Worm (Caenorhabditis elegans): ENCODE measurements around the gene Y42G9A.1.

- TF ChIP-seq mep-1 (tag; optimal IDR thresholded peaks at IDR 0.05) (no peak), T26A8.4 (GFP tag; IDR thresholded peaks at IDR 0.05) (no peak), ceh-82 (tag; optimal IDR thresholded peaks at IDR 0.05) (no peak), lin-29 (GFP tag; IDR thresholded peaks at IDR 0.05) (no peak), snpc-4 (tag; optimal IDR thresholded peaks at IDR 0.05) (no peak), fkh-10 (GFP tag; optimal IDR thresholded peaks at IDR 0.05) (no peak), Y75B8A.6 (GFP tag; IDR thresholded peaks at IDR 0.05) (no peak), lin-13 (GFP tag; optimal IDR thresholded peaks at IDR 0.05) (no peak), tra-1 (GFP tag; IDR thresholded peaks at IDR 0.05) (no peak), unc-39 (tag; optimal IDR thresholded peaks at IDR 0.05) (no peak), R02D3.7 (tag; optimal IDR thresholded peaks at IDR 0.05) (no peak)
These were observed 28.8 kb upstream of the Y42G9A.1 start for ce11 chrIII:6120990-6121389.

All from whole organism, L4 larva.